Fruit fly (Drosophila melanogaster) whole organism, embryonic: ENCODE results near the gene Spn88Eb.

Experiments
- Atf3 ChIP-seq: fragments of 200-800 bp; sonication (Bioruptor generic); optimal IDR thresholded peaks from 3 replicates; lab custom pipeline; 2016; ENCODE audit warnings: missing biosample characterization, missing genetic modification characterization
- CG1024 ChIP-seq: fragments of 200-800 bp; sonication (Bioruptor generic); IDR thresholded peaks from 2 replicates; pipeline ENCODE4 v1.3.6; 2022; ENCODE audit warnings: missing biosample characterization, missing genetic modification characterization
- CG10274 ChIP-seq: fragments of 200-800 bp; sonication (Bioruptor generic); optimal IDR thresholded peaks from 3 replicates; lab custom pipeline; 2017; ENCODE audit warnings: missing biosample characterization, mild to moderate bottlenecking, missing genetic modification characterization
- CG13287 ChIP-seq: fragments of 200-800 bp; sonication (Bioruptor generic); IDR thresholded peaks from 2 replicates; pipeline ENCODE4 v1.3.6; 2022; ENCODE audit warnings: missing biosample characterization, missing genetic modification characterization; ENCODE audit not compliant: partially characterized antibody
- CG13424 ChIP-seq: fragments of 200-800 bp; sonication (Bioruptor generic); optimal IDR thresholded peaks from 2 replicates; lab custom pipeline; 2019; ENCODE audit warnings: missing biosample characterization, mild to moderate bottlenecking, missing genetic modification characterization, moderate library complexity
- CG13624 ChIP-seq: fragments of 200-800 bp; sonication (Bioruptor generic); optimal IDR thresholded peaks from 2 replicates; lab custom pipeline; 2016; ENCODE audit warnings: missing biosample characterization, missing genetic modification characterization
- CG1529 ChIP-seq: fragments of 200-800 bp; sonication (Bioruptor generic); optimal IDR thresholded peaks from 3 replicates; lab custom pipeline; 2018; ENCODE audit warnings: missing biosample characterization, missing genetic modification characterization
- CG1647 ChIP-seq: fragments of 200-800 bp; sonication (Bioruptor generic); optimal IDR thresholded peaks from 3 replicates; lab custom pipeline; 2016; ENCODE audit warnings: missing biosample characterization, missing genetic modification characterization
- CG1832 ChIP-seq: fragments of 200-800 bp; sonication (Bioruptor generic); optimal IDR thresholded peaks from 2 replicates; lab custom pipeline; 2017; ENCODE audit warnings: missing biosample characterization, mild to moderate bottlenecking, missing genetic modification characterization, inconsistent platforms
- CG30020 ChIP-seq: fragments of 200-800 bp; optimal IDR thresholded peaks from 2 replicates; lab custom pipeline; 2019; ENCODE audit warnings: missing biosample characterization, mild to moderate bottlenecking, missing genetic modification characterization, moderate library complexity
- CG3065 ChIP-seq: fragments of 200-800 bp; sonication (Bioruptor generic); optimal IDR thresholded peaks from 2 replicates; lab custom pipeline; 2016; ENCODE audit warnings: missing biosample characterization, missing genetic modification characterization
- CG34376 ChIP-seq: fragments of 200-800 bp; sonication (Bioruptor generic); optimal IDR thresholded peaks from 2 replicates; lab custom pipeline; 2018; ENCODE audit warnings: missing biosample characterization, mild to moderate bottlenecking, missing genetic modification characterization
- CG34422 ChIP-seq: fragments of 200-800 bp; sonication (Bioruptor generic); IDR thresholded peaks from 3 replicates; pipeline ENCODE4 v1.3.6; 2022; ENCODE audit warnings: missing biosample characterization, missing genetic modification characterization
- CG42726 ChIP-seq: fragments of 200-800 bp; sonication (Bioruptor generic); IDR thresholded peaks from 2 replicates; pipeline ENCODE4 v1.3.6; 2022; ENCODE audit warnings: missing biosample characterization, missing genetic modification characterization; ENCODE audit not compliant: partially characterized antibody
- CG4820 ChIP-seq: fragments of 200-800 bp; sonication (Bioruptor generic); optimal IDR thresholded peaks from 3 replicates; lab custom pipeline; 2016; ENCODE audit warnings: missing biosample characterization, missing genetic modification characterization
- CG6654 ChIP-seq: fragments of 200-800 bp; sonication (Bioruptor generic); optimal IDR thresholded peaks from 2 replicates; lab custom pipeline; 2017; ENCODE audit warnings: missing biosample characterization, mild to moderate bottlenecking, missing genetic modification characterization
- CG7963 ChIP-seq: fragments of 200-800 bp; sonication (Bioruptor generic); IDR thresholded peaks from 3 replicates; pipeline ENCODE4 v1.3.6; 2022; ENCODE audit warnings: missing biosample characterization, missing genetic modification characterization; ENCODE audit not compliant: partially characterized antibody
- CG8478 ChIP-seq: fragments of >200 bp; optimal IDR thresholded peaks from 2 replicates; lab custom pipeline; 2018
- D ChIP-seq, 2 experiments: fragments of 200-800 bp in 1 of 2; fragments of >200 bp in 1 of 2; sonication (Bioruptor generic) in 1 of 2; optimal IDR thresholded peaks; 2 replicates in 1 of 2; 3 replicates in 1 of 2; lab custom pipeline; 2017; ENCODE audit warnings: mild to moderate bottlenecking in 1 of 2, missing biosample characterization in 1 of 2, missing genetic modification characterization in 1 of 2, missing genetic modification reagents in 1 of 2
- ERR ChIP-seq: fragments of 200-800 bp; sonication (Bioruptor generic); optimal IDR thresholded peaks from 2 replicates; lab custom pipeline; 2016; ENCODE audit warnings: missing biosample characterization, missing genetic modification characterization
- Fer3 ChIP-seq: fragments of 200-800 bp; sonication (Bioruptor generic); optimal IDR thresholded peaks from 2 replicates; lab custom pipeline; 2018; ENCODE audit warnings: missing biosample characterization, mild to moderate bottlenecking, missing genetic modification characterization, moderate library complexity
- HLH3B ChIP-seq: fragments of 200-800 bp; sonication (Bioruptor generic); IDR thresholded peaks from 2 replicates; pipeline ENCODE4 v1.3.6; 2022; ENCODE audit warnings: missing biosample characterization, missing genetic modification characterization
- Lhr ChIP-seq: fragments of 200-800 bp; sonication (Bioruptor generic); optimal IDR thresholded peaks from 3 replicates; lab custom pipeline; 2017; ENCODE audit warnings: mild to moderate bottlenecking, missing biosample characterization, missing genetic modification reagents, missing genetic modification characterization
- Meics ChIP-seq: fragments of 200-800 bp; sonication (Bioruptor generic); optimal IDR thresholded peaks from 2 replicates; lab custom pipeline; 2017; ENCODE audit warnings: missing biosample characterization, mild to moderate bottlenecking, missing genetic modification characterization
- Mes4 ChIP-seq: fragments of 200-800 bp; sonication (Bioruptor generic); optimal IDR thresholded peaks from 2 replicates; lab custom pipeline; 2016; ENCODE audit warnings: missing biosample characterization, missing genetic modification characterization
- Nf-YB ChIP-seq: fragments of 200-800 bp; sonication (Bioruptor generic); optimal IDR thresholded peaks from 3 replicates; lab custom pipeline; 2019; ENCODE audit warnings: missing biosample characterization, mild to moderate bottlenecking, missing genetic modification characterization, moderate library complexity
- Ptx1 ChIP-seq: fragments of 200-800 bp; sonication (Bioruptor generic); IDR thresholded peaks from 2 replicates; pipeline ENCODE4 v1.3.6; 2022; ENCODE audit warnings: missing biosample characterization, missing genetic modification characterization
- Ssrp ChIP-seq: fragments of 200-800 bp; sonication (Bioruptor generic); optimal IDR thresholded peaks from 2 replicates; lab custom pipeline; 2018; ENCODE audit warnings: missing biosample characterization, mild to moderate bottlenecking, missing genetic modification characterization, moderate library complexity
- Usf ChIP-seq: fragments of 200-800 bp; sonication (Bioruptor generic); optimal IDR thresholded peaks from 2 replicates; lab custom pipeline; 2017; ENCODE audit warnings: missing genotype, missing biosample characterization, missing genetic modification characterization
- Xbp1 ChIP-seq: fragments of 200-800 bp; sonication (Bioruptor generic); optimal IDR thresholded peaks from 3 replicates; lab custom pipeline; 2016; ENCODE audit warnings: missing biosample characterization, mild to moderate bottlenecking, missing genetic modification characterization
- bcd ChIP-seq: fragments of 200-800 bp; sonication (Bioruptor generic); optimal IDR thresholded peaks from 2 replicates; lab custom pipeline; 2017; ENCODE audit warnings: missing biosample characterization, mild to moderate bottlenecking, missing genetic modification characterization
- btn ChIP-seq: fragments of 200-800 bp; sonication (Bioruptor generic); optimal IDR thresholded peaks from 2 replicates; lab custom pipeline; 2016; ENCODE audit warnings: missing biosample characterization, missing genetic modification characterization
- cg ChIP-seq: fragments of 200-800 bp; sonication (Bioruptor generic); optimal IDR thresholded peaks from 3 replicates; lab custom pipeline; 2019; ENCODE audit warnings: missing biosample characterization, mild to moderate bottlenecking, missing genetic modification characterization, moderate library complexity
- ci ChIP-seq: fragments of 200-800 bp; sonication (Bioruptor generic); IDR thresholded peaks from 3 replicates; pipeline ENCODE4 v1.3.6; 2022; ENCODE audit warnings: missing biosample characterization, missing genetic modification characterization
- dan ChIP-seq: fragments of 200-800 bp; sonication (Bioruptor generic); IDR thresholded peaks from 2 replicates; pipeline ENCODE4 v1.3.6; 2022; ENCODE audit warnings: missing biosample characterization, missing genetic modification characterization
- danr ChIP-seq: fragments of 200-800 bp; sonication (Bioruptor generic); IDR thresholded peaks from 2 replicates; pipeline ENCODE4 v1.3.6; 2022; ENCODE audit warnings: missing biosample characterization, missing genetic modification characterization
- h ChIP-seq: fragments of >200 bp; optimal IDR thresholded peaks from 2 replicates; lab custom pipeline; 2017
- ind ChIP-seq: fragments of 200-800 bp; sonication (Bioruptor generic); optimal IDR thresholded peaks from 3 replicates; lab custom pipeline; 2016; ENCODE audit warnings: missing biosample characterization, missing genetic modification characterization
- inv ChIP-seq: fragments of 200-800 bp; sonication (Bioruptor generic); IDR thresholded peaks from 2 replicates; pipeline ENCODE4 v1.3.6; 2022; ENCODE audit warnings: missing biosample characterization, missing genetic modification characterization; ENCODE audit not compliant: partially characterized antibody
- kni ChIP-seq: fragments of 200-800 bp; sonication (Bioruptor generic); optimal IDR thresholded peaks from 3 replicates; lab custom pipeline; 2017; ENCODE audit warnings: mild to moderate bottlenecking, missing biosample characterization, missing genetic modification reagents, missing genetic modification characterization
- oc ChIP-seq: fragments of 200-800 bp; sonication (Bioruptor generic); optimal IDR thresholded peaks from 2 replicates; lab custom pipeline; 2018; ENCODE audit warnings: missing biosample characterization, mild to moderate bottlenecking, missing genetic modification characterization, moderate library complexity
- scrt ChIP-seq: fragments of 200-800 bp; sonication (Bioruptor generic); optimal IDR thresholded peaks from 2 replicates; lab custom pipeline; 2018; ENCODE audit warnings: missing biosample characterization, mild to moderate bottlenecking, missing genetic modification characterization, moderate library complexity
- sob ChIP-seq: fragments of 200-800 bp; sonication (Bioruptor generic); IDR thresholded peaks from 2 replicates; pipeline ENCODE4 v1.3.6; 2022; ENCODE audit warnings: missing biosample characterization, missing genetic modification characterization
- stc ChIP-seq: fragments of 200-800 bp; sonication (Bioruptor generic); IDR thresholded peaks from 2 replicates; pipeline ENCODE4 v1.3.6; 2022; ENCODE audit warnings: missing biosample characterization, missing genetic modification characterization
- tll ChIP-seq, 2 experiments: fragments of 200-800 bp in 1 of 2; fragments of >200 bp in 1 of 2; sonication (Bioruptor generic) in 1 of 2; optimal IDR thresholded peaks; 2 replicates each; lab custom pipeline; 2017 to 2019; ENCODE audit warnings: missing biosample characterization in 2 of 2, missing genetic modification characterization in 2 of 2, mild to moderate bottlenecking in 1 of 2, moderate library complexity in 1 of 2
- vfl ChIP-seq: fragments of 200-800 bp; sonication (Bioruptor generic); optimal IDR thresholded peaks from 2 replicates; lab custom pipeline; 2016; ENCODE audit warnings: missing biosample characterization, missing genetic modification characterization
- vnd ChIP-seq: fragments of 200-800 bp; sonication (Bioruptor generic); IDR thresholded peaks from 3 replicates; pipeline ENCODE4 v1.3.6; 2022; ENCODE audit warnings: missing biosample characterization, missing genetic modification characterization; ENCODE audit not compliant: partially characterized antibody
- wor ChIP-seq: fragments of 200-800 bp; sonication (Bioruptor generic); IDR thresholded peaks from 2 replicates; pipeline ENCODE4 v1.3.6; 2022; ENCODE audit warnings: missing biosample characterization, missing genetic modification characterization

Gene Spn88Eb

DNA sequence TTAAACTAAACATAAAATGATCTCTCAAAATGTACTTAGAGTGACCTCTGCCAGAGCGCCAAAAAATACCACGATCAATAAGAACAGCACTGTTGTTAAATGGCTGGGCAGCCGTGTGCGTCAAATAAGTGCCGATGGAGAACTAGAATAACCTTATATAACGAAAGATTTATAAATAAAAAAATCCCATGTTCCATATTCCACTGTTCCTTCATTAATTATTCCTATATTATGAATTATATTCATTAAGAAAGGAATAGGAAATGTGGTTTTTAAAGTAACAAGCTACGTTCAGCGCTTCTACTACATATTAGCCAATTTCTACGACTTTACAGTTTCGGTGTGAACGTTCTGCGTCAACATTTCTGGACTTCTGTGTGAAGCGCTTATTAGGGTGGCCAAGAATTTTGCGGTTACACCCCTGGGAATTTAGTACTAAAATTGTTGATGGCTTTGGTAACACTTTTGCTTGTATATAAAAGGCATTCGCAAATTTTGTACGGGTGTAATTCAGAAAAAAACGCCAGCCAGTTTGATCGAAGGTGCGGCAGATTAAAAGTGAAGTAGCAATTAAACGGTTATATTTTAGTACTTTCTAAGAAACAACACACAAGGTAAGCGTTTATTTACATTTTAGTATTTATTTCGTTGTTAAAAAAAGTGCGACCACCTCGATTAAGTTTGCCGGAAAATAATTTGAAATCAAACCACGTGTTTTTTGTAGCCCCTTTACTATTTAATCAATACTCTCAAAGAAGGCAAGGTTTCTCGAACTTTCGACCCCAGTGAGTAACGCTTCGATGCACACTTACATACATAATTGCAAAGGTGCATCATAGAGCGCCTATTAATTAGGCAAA, 33.9 kb upstream of the Spn88Eb start, which contains the start of the genes tefu and Hsc70-4 (continued):
- TF ChIP-seq inv (GFP tag; lab: Robert Waterston, UW) (no peak), cg (GFP tag; lab: Kevin White, UChicago) (no peak), CG4820 (GFP tag; lab: Kevin White, UChicago) (peak; percentile 72), danr (peak; percentile 70; the same call in 1 of the 2 replicates), sob (GFP tag; lab: Robert Waterston, UW) (peak; percentile 77), ci (GFP tag; lab: Robert Waterston, UW) (peak; percentile 76; the same call in 2 of the 3 replicates), vfl (GFP tag; lab: Kevin White, UChicago) (peak; percentile 71), Meics (GFP tag; lab: Kevin White, UChicago) (peak; percentile 80), Ptx1 (GFP tag; lab: Robert Waterston, UW) (peak; percentile 84), HLH3B (GFP tag; lab: Robert Waterston, UW) (peak; percentile 65; the same call in 1 of the 2 replicates), CG30020 (tag; lab: Kevin White, UChicago) (peak; percentile 97), Atf3 (peak; percentile 71), Nf-YB (GFP tag; lab: Kevin White, UChicago) (no peak), kni (GFP tag; lab: Kevin White, UChicago) (peak; percentile 54), CG8478 (lab: Kevin White, UChicago) (no peak), CG7963 (GFP tag; lab: Robert Waterston, UW) (0 out of 3 replicates have a peak, but pooled peaks have one; percentile 6), btn (GFP tag; lab: Kevin White, UChicago) (no peak), scrt (GFP tag; lab: Kevin White, UChicago) (peak; percentile 30), CG3065 (GFP tag; lab: Kevin White, UChicago) (peak; percentile 58), CG13424 (tag; lab: Kevin White, UChicago) (peak; percentile 73), h (lab: Kevin White, UChicago) (no peak), dan (GFP tag; lab: Robert Waterston, UW) (0 out of 2 replicates have a peak, but pooled peaks have one; percentile 44), wor (peak; percentile 60), CG42726 (peak; percentile 68), bcd (GFP tag; lab: Kevin White, UChicago) (peak; percentile 85), ERR (GFP tag; lab: Kevin White, UChicago) (no peak), Lhr (peak; percentile 95), Fer3 (tag; lab: Kevin White, UChicago) (peak; percentile 62), CG1832 (GFP tag; lab: Kevin White, UChicago) (no peak), stc (GFP tag; lab: Robert Waterston, UW) (0 out of 2 replicates have a peak, but pooled peaks have one; percentile 29), CG10274 (peak; percentile 23), CG13624 (peak; percentile 48), ind (peak; percentile 86), CG13287 (GFP tag; lab: Robert Waterston, UW) (peak; percentile 31), tll (GFP tag; optimal IDR thresholded peaks at IDR 0.05; lab: Kevin White, UChicago) (peak; percentile 14 to 93), Ssrp (tag; lab: Kevin White, UChicago) (peak; percentile 73), CG6654 (GFP tag; lab: Kevin White, UChicago) (peak; percentile 56), D (optimal IDR thresholded peaks at IDR 0.05; lab: Kevin White, UChicago) (no peak), D (GFP tag; optimal IDR thresholded peaks at IDR 0.05; lab: Kevin White, UChicago) (peak; percentile 34), CG1529 (no peak), CG34376 (GFP tag; lab: Kevin White, UChicago) (peak; percentile 5), vnd (no peak), Xbp1 (GFP tag; lab: Kevin White, UChicago) (peak; percentile 90), CG1647 (GFP tag; lab: Kevin White, UChicago) (peak; percentile 83), Usf (peak; percentile 78), oc (tag; lab: Kevin White, UChicago) (no peak), Mes4 (GFP tag; lab: Kevin White, UChicago) (peak; percentile 45), CG1024 (peak; percentile 83), CG34422 (peak; percentile 80)
